Worm (Caenorhabditis elegans): ENCODE results near the gene R04A9.3.

ce11 chrX:389566-389965, 9.2 kb upstream of the R04A9.3 start:
- TF ChIP-seq ZK546.5 (tag; optimal IDR thresholded peaks at IDR 0.05) (no peak), nhr-48 (tag; optimal IDR thresholded peaks at IDR 0.05) (no peak), lin-29 (GFP tag; IDR thresholded peaks at IDR 0.05) (no peak), nhr-77 (tag; optimal IDR thresholded peaks at IDR 0.05) (no peak)

Data from whole organism, L4 larva.